Fruit fly (Drosophila melanogaster) whole organism, pupa: ENCODE data around the gene CG14294.

Experiments
- CG14655 ChIP-seq: fragments of 200-800 bp; sonication (Bioruptor generic); optimal IDR thresholded peaks from 3 replicates; lab custom pipeline; 2017; ENCODE audit warnings: mild to moderate bottlenecking, missing biosample characterization, missing genetic modification reagents, missing genetic modification characterization
- CG32121 ChIP-seq: fragments of 200-800 bp; sonication (Bioruptor generic); IDR thresholded peaks from 2 replicates; pipeline ENCODE4 v1.3.6; 2022; ENCODE audit warnings: missing biosample characterization, missing genetic modification characterization
- CG34367 ChIP-seq: fragments of 200-800 bp; sonication (Bioruptor generic); optimal IDR thresholded peaks from 2 replicates; lab custom pipeline; 2018; ENCODE audit warnings: missing biosample characterization, mild to moderate bottlenecking, missing genetic modification characterization
- CG4496 ChIP-seq: fragments of 200-800 bp; sonication (Bioruptor generic); IDR thresholded peaks from 3 replicates; pipeline ENCODE4 v1.3.6; 2022; ENCODE audit warnings: missing biosample characterization, missing genetic modification characterization
- CG9948 ChIP-seq: fragments of 200-800 bp; sonication (Bioruptor generic); optimal IDR thresholded peaks from 2 replicates; lab custom pipeline; 2018; ENCODE audit warnings: missing biosample characterization, mild to moderate bottlenecking, missing genetic modification characterization, moderate library complexity
- D1 ChIP-seq: fragments of 200-800 bp; sonication (Bioruptor generic); optimal IDR thresholded peaks from 2 replicates; lab custom pipeline; 2018; ENCODE audit warnings: missing biosample characterization, mild to moderate bottlenecking, missing genetic modification characterization, moderate library complexity
- EcR ChIP-seq: fragments of 200-800 bp; sonication (Bioruptor generic); optimal IDR thresholded peaks from 3 replicates; lab custom pipeline; 2019; ENCODE audit warnings: missing biosample characterization, missing genetic modification characterization, mild to moderate bottlenecking, moderate library complexity, missing genetic modification reagents
- Ets98B ChIP-seq: fragments of 200-800 bp; sonication (Bioruptor generic); IDR thresholded peaks from 2 replicates; pipeline ENCODE4 v1.3.6; 2022; ENCODE audit warnings: missing biosample characterization, missing genetic modification characterization
- Pif1B ChIP-seq: fragments of 200-800 bp; sonication (Bioruptor generic); optimal IDR thresholded peaks from 3 replicates; lab custom pipeline; 2016; ENCODE audit warnings: missing biosample characterization, missing genetic modification characterization
- Snoo ChIP-seq: fragments of 200-800 bp; sonication (Bioruptor generic); optimal IDR thresholded peaks from 3 replicates; lab custom pipeline; 2017; ENCODE audit warnings: missing biosample characterization, mild to moderate bottlenecking, missing genetic modification characterization, inconsistent platforms
- fd96Ca ChIP-seq: fragments of 200-800 bp; sonication (Bioruptor generic); IDR thresholded peaks from 3 replicates; pipeline ENCODE4 v1.3.6; 2022; ENCODE audit warnings: missing biosample characterization, missing genetic modification characterization
- gl ChIP-seq: fragments of 200-800 bp; sonication (Bioruptor generic); optimal IDR thresholded peaks from 2 replicates; lab custom pipeline; 2018; ENCODE audit warnings: missing biosample characterization, mild to moderate bottlenecking, missing genetic modification characterization
- rn ChIP-seq: fragments of 200-800 bp; sonication (Bioruptor generic); IDR thresholded peaks from 2 replicates; pipeline ENCODE4 v1.3.6; 2022; ENCODE audit warnings: missing biosample characterization, missing genetic modification characterization

DNA sequence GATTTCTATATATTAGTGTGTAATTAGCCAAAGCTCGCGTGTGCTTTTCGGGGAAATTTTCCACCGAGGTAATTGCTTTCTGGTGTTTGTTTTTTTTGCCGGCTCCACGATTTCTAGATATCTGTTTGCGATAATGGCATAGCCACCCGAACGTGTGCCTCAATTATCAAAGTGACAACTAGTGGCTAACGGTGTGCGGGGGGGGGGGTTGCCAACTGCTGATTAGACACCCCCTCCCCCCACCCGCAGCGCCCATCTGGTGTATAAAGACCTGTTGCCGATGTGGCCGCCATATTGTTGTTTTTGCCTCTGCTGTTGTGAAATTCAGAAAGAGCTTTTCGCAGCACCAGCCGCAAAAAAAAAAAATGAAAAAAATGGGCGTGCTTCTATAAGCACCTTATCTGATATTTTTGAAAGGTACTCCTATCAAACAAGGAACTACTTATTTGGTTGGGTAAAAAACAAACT is 16.8 kb upstream of the CG14294 start:
- TF ChIP-seq CG34367 (tag; lab: Kevin White, UChicago) (no peak), Pif1B (GFP tag; lab: Kevin White, UChicago) (no peak), CG32121 (GFP tag; lab: Robert Waterston, UW) (peak; percentile 73), CG9948 (no peak), Ets98B (GFP tag; lab: Robert Waterston, UW) (peak; percentile 40; the same call in 1 of the 2 replicates), CG14655 (GFP tag; lab: Kevin White, UChicago) (no peak), Snoo (tag; lab: Kevin White, UChicago) (no peak), rn (GFP tag; lab: Robert Waterston, UW) (no peak), CG4496 (GFP tag; lab: Robert Waterston, UW) (no peak), fd96Ca (GFP tag; lab: Robert Waterston, UW) (0 out of 3 replicates have a peak, but pooled peaks have one; percentile 28), EcR (peak; percentile 7), D1 (tag; lab: Kevin White, UChicago) (no peak), gl (tag; lab: Kevin White, UChicago) (no peak)
